Fruit fly (Drosophila melanogaster) whole organism, embryonic: ENCODE results near the gene tj.

ENCODE experiments used
- CG13123 ChIP-seq: fragments of 200-800 bp; sonication (Bioruptor generic); optimal IDR thresholded peaks from 2 replicates; lab custom pipeline; 2016; ENCODE audit warnings: missing biosample characterization, missing genetic modification characterization
- CG33213 ChIP-seq: fragments of 200-800 bp; sonication (Bioruptor generic); optimal IDR thresholded peaks from 3 replicates; lab custom pipeline; 2016; ENCODE audit warnings: missing biosample characterization, missing genetic modification characterization
- CG8359 ChIP-seq: fragments of 200-800 bp; sonication (Bioruptor generic); optimal IDR thresholded peaks from 2 replicates; lab custom pipeline; 2017; ENCODE audit warnings: missing biosample characterization, mild to moderate bottlenecking, missing genetic modification characterization, borderline replicate concordance
- Pdp1 ChIP-seq, 2 experiments: fragments of 200-800 bp; sonication (Bioruptor generic); optimal IDR thresholded peaks; 3 replicates each; lab custom pipeline; 2016; ENCODE audit warnings: missing biosample characterization in 2 of 2, missing genetic modification characterization in 2 of 2, mild to moderate bottlenecking in 1 of 2, moderate library complexity in 1 of 2
- Xbp1 ChIP-seq: fragments of 200-800 bp; sonication (Bioruptor generic); optimal IDR thresholded peaks from 3 replicates; lab custom pipeline; 2016; ENCODE audit warnings: missing biosample characterization, mild to moderate bottlenecking, missing genetic modification characterization
- ara ChIP-seq: fragments of 200-800 bp; sonication (Bioruptor generic); IDR thresholded peaks from 2 replicates; pipeline ENCODE4 v1.3.6; 2022; ENCODE audit warnings: missing biosample characterization, missing genetic modification characterization
- grn ChIP-seq: fragments of 200-800 bp; sonication (Bioruptor generic); optimal IDR thresholded peaks from 3 replicates; lab custom pipeline; 2017; ENCODE audit warnings: missing biosample characterization, missing genetic modification characterization
- kay ChIP-seq: fragments of 200-800 bp; sonication (Bioruptor generic); optimal IDR thresholded peaks from 2 replicates; lab custom pipeline; 2016; ENCODE audit warnings: missing biosample characterization, missing genetic modification characterization
- onecut ChIP-seq: fragments of 200-800 bp; sonication (Bioruptor generic); IDR thresholded peaks from 2 replicates; pipeline ENCODE4 v1.3.6; 2022; ENCODE audit warnings: missing biosample characterization, missing genetic modification characterization

DNA sequence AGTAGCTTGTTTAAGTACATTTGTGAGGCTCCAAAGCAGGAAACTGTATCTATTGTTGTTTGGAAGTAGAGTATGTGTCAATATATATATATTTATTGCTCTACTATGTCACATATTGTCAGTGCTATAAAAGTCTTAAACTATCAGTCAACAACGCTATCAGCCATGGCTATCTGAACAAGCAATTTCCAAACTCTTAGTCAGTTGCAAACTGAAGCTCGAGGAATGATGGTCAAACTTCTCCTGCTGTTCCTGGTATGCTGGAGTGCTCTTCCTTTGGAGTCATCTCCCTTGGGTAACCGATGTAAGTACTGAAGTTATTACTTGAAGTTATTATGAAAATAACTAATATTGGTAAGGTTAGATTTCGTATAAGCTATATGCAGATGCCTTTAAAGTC is 45.2 kb upstream of the tj start, which contains the start of gene lectin-37Db:
- TF ChIP-seq CG33213 (GFP tag; lab: Kevin White, UChicago): no peak
- no peak for TF ChIP-seq Xbp1
- no peak for TF ChIP-seq onecut (GFP tag; lab: Robert Waterston, UW)
- TF ChIP-seq ara (GFP tag; lab: Robert Waterston, UW): no peak
- no peak for TF ChIP-seq grn (GFP tag; lab: Kevin White, UChicago)
- no peak for TF ChIP-seq kay (GFP tag; lab: Kevin White, UChicago)
- no peak for TF ChIP-seq CG13123 (GFP tag; lab: Kevin White, UChicago)
- no peak for TF ChIP-seq CG8359
- no peak for TF ChIP-seq Pdp1 (GFP tag; optimal IDR thresholded peaks at IDR 0.05; lab: Kevin White, UChicago)
